Worm (Caenorhabditis elegans) whole organism, L1 larva: ENCODE measurements around the gene math-9.

Experiments used
- C16A3.4 ChIP-seq: fragments of 150-350 bp; optimal IDR thresholded peaks from 2 replicates; lab custom pipeline; 2014; ENCODE audit warnings: missing biosample characterization, missing genetic modification characterization
- ama-1 ChIP-seq: fragments of 150-350 bp; optimal IDR thresholded peaks from 2 replicates; lab custom pipeline; 2014
- blmp-1 ChIP-seq: fragments of 150-350 bp; optimal IDR thresholded peaks from 2 replicates; lab custom pipeline; 2014; ENCODE audit warnings: missing biosample characterization, missing genetic modification characterization
- ceh-8 ChIP-seq: fragments of 200-800 bp; sonication (Bioruptor generic); optimal IDR thresholded peaks from 2 replicates; lab custom pipeline; 2018; ENCODE audit warnings: mild to moderate bottlenecking, missing genetic modification characterization, moderate library complexity, missing compliant biosample characterization
- ceh-82 ChIP-seq, 3 experiments: fragments of 150-350 bp in 1 of 3; sonication (generic microtip) in 2 of 3; optimal IDR thresholded peaks; 2 replicates each; lab custom pipeline; 2014 to 2017; ENCODE audit warnings: missing biosample characterization in 3 of 3, missing genetic modification characterization in 3 of 3
- ceh-88 ChIP-seq: fragments of 200-800 bp; sonication (Bioruptor generic); IDR thresholded peaks from 2 replicates; pipeline ENCODE4 v1.3.6; 2022; ENCODE audit warnings: missing genetic modification characterization, missing compliant biosample characterization
- ces-1 ChIP-seq: fragments of 150-350 bp; optimal IDR thresholded peaks from 2 replicates; lab custom pipeline; 2014; ENCODE audit warnings: missing biosample characterization, missing genetic modification reagents, missing genetic modification characterization
- dpl-1 ChIP-seq, 3 experiments: fragments of 150-350 bp in 2 of 3; sonication (generic microtip) in 1 of 3; optimal IDR thresholded peaks; 2 replicates each; lab custom pipeline; 2014 to 2017; ENCODE audit warnings: missing biosample characterization in 3 of 3, missing genetic modification characterization in 3 of 3, missing genetic modification reagents in 3 of 3
- efl-1 ChIP-seq, 4 experiments: fragments of 150-350 bp; optimal IDR thresholded peaks in 3 of 4; peaks in 1 of 4; 1 replicate in 1 of 4; 2 replicates in 3 of 4; lab custom pipeline; 2014; ENCODE audit warnings: missing biosample characterization in 2 of 4, missing genetic modification characterization in 2 of 4, missing genetic modification reagents in 2 of 4
- efl-3 ChIP-seq: fragments of 200-800 bp; sonication (Bioruptor generic); optimal IDR thresholded peaks from 2 replicates; lab custom pipeline; 2018; ENCODE audit warnings: mild to moderate bottlenecking, missing genetic modification characterization, missing compliant biosample characterization
- egl-27 ChIP-seq, 2 experiments: fragments of 150-350 bp in 1 of 2; sonication (generic microtip); optimal IDR thresholded peaks; 3 replicates each; lab custom pipeline; 2017 to 2018; ENCODE audit warnings: missing biosample characterization in 2 of 2, missing genetic modification characterization in 2 of 2, missing genetic modification reagents in 2 of 2
- elt-2 ChIP-seq: sonication (generic microtip); optimal IDR thresholded peaks from 2 replicates; lab custom pipeline; 2016; ENCODE audit warnings: missing genetic modification characterization, mild to moderate bottlenecking, inconsistent platforms, missing compliant biosample characterization, missing genetic modification reagents
- fkh-4 ChIP-seq: sonication (generic microtip); optimal IDR thresholded peaks from 2 replicates; lab custom pipeline; 2016; ENCODE audit warnings: missing compliant biosample characterization, missing genetic modification characterization, borderline replicate concordance
- fkh-8 ChIP-seq: sonication (generic microtip); optimal IDR thresholded peaks from 2 replicates; lab custom pipeline; 2016; ENCODE audit warnings: mild to moderate bottlenecking, missing genetic modification characterization, missing compliant biosample characterization
- jun-1 ChIP-seq: fragments of 150-350 bp; optimal IDR thresholded peaks from 2 replicates; lab custom pipeline; 2014; ENCODE audit warnings: missing biosample characterization, missing genetic modification reagents, missing genetic modification characterization
- lin-13 ChIP-seq: fragments of 150-350 bp; optimal IDR thresholded peaks from 2 replicates; lab custom pipeline; 2014; ENCODE audit warnings: missing biosample characterization, missing genetic modification reagents, missing genetic modification characterization
- lin-14 ChIP-seq: fragments of 200-800 bp; sonication (Bioruptor generic); optimal IDR thresholded peaks from 2 replicates; lab custom pipeline; 2018; ENCODE audit warnings: mild to moderate bottlenecking, missing genetic modification characterization, moderate library complexity, missing compliant biosample characterization
- lin-39 ChIP-seq: fragments of 150-350 bp; optimal IDR thresholded peaks from 2 replicates; lab custom pipeline; 2014; ENCODE audit warnings: missing biosample characterization, missing genetic modification reagents, missing genetic modification characterization
- lir-3 ChIP-seq: sonication (generic microtip); optimal IDR thresholded peaks from 2 replicates; lab custom pipeline; 2016; ENCODE audit warnings: mild to moderate bottlenecking, missing genetic modification characterization, moderate library complexity, missing compliant biosample characterization; ENCODE audit not compliant: poor library complexity
- mef-2 ChIP-seq: fragments of 150-350 bp; optimal IDR thresholded peaks from 2 replicates; lab custom pipeline; 2014; ENCODE audit warnings: missing biosample characterization, missing genetic modification characterization
- mep-1 ChIP-seq: fragments of 150-350 bp; optimal IDR thresholded peaks from 2 replicates; lab custom pipeline; 2014; ENCODE audit warnings: missing biosample characterization, missing genetic modification characterization
- nhr-11 ChIP-seq: fragments of 150-350 bp; optimal IDR thresholded peaks from 2 replicates; lab custom pipeline; 2014; ENCODE audit warnings: missing biosample characterization, missing genetic modification characterization
- nhr-28 ChIP-seq: fragments of 150-350 bp; optimal IDR thresholded peaks from 2 replicates; lab custom pipeline; 2014; ENCODE audit warnings: missing biosample characterization, missing genetic modification characterization
- nhr-47 ChIP-seq: sonication (generic microtip); optimal IDR thresholded peaks from 2 replicates; lab custom pipeline; 2016; ENCODE audit warnings: mild to moderate bottlenecking, missing genetic modification characterization, moderate library complexity, missing compliant biosample characterization
- nhr-76 ChIP-seq: sonication (generic microtip); optimal IDR thresholded peaks from 2 replicates; lab custom pipeline; 2017; ENCODE audit warnings: missing biosample characterization, missing genetic modification characterization
- nhr-84 ChIP-seq: sonication (generic microtip); optimal IDR thresholded peaks from 2 replicates; lab custom pipeline; 2017; ENCODE audit warnings: missing biosample characterization, missing genetic modification characterization
- nhr-90 ChIP-seq: sonication (generic microtip); optimal IDR thresholded peaks from 2 replicates; lab custom pipeline; 2016; ENCODE audit warnings: mild to moderate bottlenecking, missing genetic modification characterization, missing compliant biosample characterization; ENCODE audit not compliant: poor library complexity
- pag-3 ChIP-seq: sonication (generic microtip); optimal IDR thresholded peaks from 2 replicates; lab custom pipeline; 2017; ENCODE audit warnings: missing genetic modification characterization, mild to moderate bottlenecking, missing compliant biosample characterization, antibody characterized with exemption, borderline replicate concordance; ENCODE audit not compliant: insufficient read depth
- pqm-1 ChIP-seq: sonication (generic microtip); optimal IDR thresholded peaks from 3 replicates; lab custom pipeline; 2017; ENCODE audit warnings: missing biosample characterization, missing genetic modification characterization
- skn-1 ChIP-seq: fragments of 150-350 bp; optimal IDR thresholded peaks from 2 replicates; lab custom pipeline; 2014; ENCODE audit warnings: missing biosample characterization, missing genetic modification characterization
- snpc-4 ChIP-seq: fragments of 150-350 bp; optimal IDR thresholded peaks from 2 replicates; lab custom pipeline; 2014; ENCODE audit warnings: missing biosample characterization, missing genetic modification characterization
- sptf-1 ChIP-seq: fragments of 150-350 bp; optimal IDR thresholded peaks from 2 replicates; lab custom pipeline; 2014; ENCODE audit warnings: missing biosample characterization, missing genetic modification characterization
- sup-37 ChIP-seq: fragments of 200-800 bp; sonication (Bioruptor generic); optimal IDR thresholded peaks from 2 replicates; lab custom pipeline; 2018; ENCODE audit warnings: mild to moderate bottlenecking, missing genetic modification characterization, missing compliant biosample characterization
- swsn-7 ChIP-seq: sonication (generic microtip); optimal IDR thresholded peaks from 2 replicates; lab custom pipeline; 2016; ENCODE audit warnings: missing genetic modification characterization, missing compliant biosample characterization
- unc-62 ChIP-seq: fragments of 150-350 bp; optimal IDR thresholded peaks from 2 replicates; lab custom pipeline; 2014; ENCODE audit warnings: missing biosample characterization, missing genetic modification reagents, missing genetic modification characterization
- unc-98 ChIP-seq: fragments of 200-800 bp; sonication (Bioruptor generic); IDR thresholded peaks from 2 replicates; pipeline ENCODE4 v1.3.6; 2022; ENCODE audit warnings: missing genetic modification characterization, missing compliant biosample characterization
- vab-15 ChIP-seq: sonication (generic microtip); optimal IDR thresholded peaks from 2 replicates; lab custom pipeline; 2017; ENCODE audit warnings: missing genotype, mild to moderate bottlenecking, missing genetic modification characterization, missing compliant biosample characterization
- zag-1 ChIP-seq: fragments of 150-350 bp; optimal IDR thresholded peaks from 2 replicates; lab custom pipeline; 2014; ENCODE audit warnings: missing biosample characterization, missing genetic modification characterization

math-9 gene

ce11 chrII:1905104-1905503, 14.5 kb upstream of the math-9 start, which contains the start of gene math-22:
math-22 (plus strand) TSS chrII:1905404.
- TF ChIP-seq nhr-28 (tag; lab: Kevin White, UChicago) (no peak), ama-1 (lab: Kevin White, UChicago) (no peak), unc-98 (no peak), blmp-1 (tag; lab: Kevin White, UChicago) (no peak), nhr-11 (tag; lab: Kevin White, UChicago) (no peak)

DNA sequence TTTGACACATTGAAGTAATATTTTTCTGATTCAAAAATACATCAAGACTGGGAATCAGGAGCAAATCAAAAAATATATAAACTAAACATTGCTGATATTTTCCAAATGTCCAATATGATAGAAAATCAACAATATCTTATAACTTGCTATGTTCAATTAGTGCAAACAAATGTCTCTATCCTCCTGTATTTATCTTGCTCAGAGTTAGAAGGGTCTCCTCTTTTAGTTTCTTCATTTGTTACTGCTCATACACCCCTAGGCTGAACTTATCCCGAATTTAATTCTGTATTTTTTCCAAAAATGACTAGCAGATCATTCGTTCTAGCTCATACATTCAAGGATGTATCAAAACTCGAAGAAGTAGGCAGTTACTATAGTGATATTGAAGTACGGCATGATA, 11.4 kb upstream of the math-9 start, which contains the start of gene math-23:
TSS of gene math-23 (plus strand) at position 301 of the 400 bp plus-strand sequence.
- TF ChIP-seq ceh-82 (tag; optimal IDR thresholded peaks at IDR 0.05; lab: Kevin White, UChicago), result no peak
- no peak for TF ChIP-seq nhr-90 (tag; lab: Kevin White, UChicago)
- TF ChIP-seq sup-37, result no peak
- no peak for TF ChIP-seq pag-3
- no peak for TF ChIP-seq mef-2 (tag; lab: Kevin White, UChicago)
- TF ChIP-seq ceh-88 (GFP tag; lab: Robert Waterston, UW), result no peak
- no peak for TF ChIP-seq egl-27 (tag; optimal IDR thresholded peaks at IDR 0.05; lab: Kevin White, UChicago)
- TF ChIP-seq nhr-28 (tag; lab: Kevin White, UChicago), result no peak
- no peak for TF ChIP-seq sptf-1
- no peak for TF ChIP-seq lin-14 (GFP tag; lab: Kevin White, UChicago)
- no peak for TF ChIP-seq dpl-1 (GFP tag; optimal IDR thresholded peaks at IDR 0.05; lab: Kevin White, UChicago)
- TF ChIP-seq elt-2 (tag; lab: Kevin White, UChicago), result no peak
- TF ChIP-seq snpc-4 (tag; lab: Kevin White, UChicago), result no peak

- TF ChIP-seq nhr-76 (tag; lab: Kevin White, UChicago), result no peak
- TF ChIP-seq unc-62 (GFP tag; lab: Kevin White, UChicago), result no peak
- TF ChIP-seq mep-1 (tag; lab: Kevin White, UChicago), result no peak
Observed at ce11 chrII:1899934-1900333, 9.4 kb upstream of the math-9 start, which contains the start of gene math-24. math-24 (plus strand) TSS chrII:1900234.

DNA sequence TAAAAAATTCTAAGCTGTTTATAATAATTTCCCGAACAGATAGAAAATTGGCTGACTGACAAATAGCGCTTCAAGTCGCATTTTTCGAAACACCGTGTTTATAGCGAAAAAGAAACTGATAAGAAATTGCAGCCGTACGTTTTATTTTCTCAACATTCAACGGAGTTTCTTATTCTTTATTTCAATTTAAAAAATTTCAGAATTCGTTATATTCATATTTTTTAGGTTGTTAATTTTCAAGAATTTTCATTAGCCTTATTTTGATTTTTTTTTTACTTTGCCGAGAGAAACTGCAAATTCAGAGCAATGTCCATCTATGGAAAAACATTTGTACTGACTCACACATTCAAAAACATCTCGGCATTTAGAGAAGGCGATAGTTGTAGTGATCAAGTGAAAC, 7.4 kb upstream of the math-9 start, which contains the start of gene C46F9.6:
TSS of gene C46F9.6 (plus strand) at position 301 of the 400 bp plus-strand sequence.
- TF ChIP-seq jun-1 (no peak), C16A3.4 (tag; lab: Kevin White, UChicago) (no peak), zag-1 (tag; lab: Kevin White, UChicago) (no peak), elt-2 (tag; lab: Kevin White, UChicago) (peak; percentile 6), fkh-8 (tag; lab: Kevin White, UChicago) (no peak)

DNA sequence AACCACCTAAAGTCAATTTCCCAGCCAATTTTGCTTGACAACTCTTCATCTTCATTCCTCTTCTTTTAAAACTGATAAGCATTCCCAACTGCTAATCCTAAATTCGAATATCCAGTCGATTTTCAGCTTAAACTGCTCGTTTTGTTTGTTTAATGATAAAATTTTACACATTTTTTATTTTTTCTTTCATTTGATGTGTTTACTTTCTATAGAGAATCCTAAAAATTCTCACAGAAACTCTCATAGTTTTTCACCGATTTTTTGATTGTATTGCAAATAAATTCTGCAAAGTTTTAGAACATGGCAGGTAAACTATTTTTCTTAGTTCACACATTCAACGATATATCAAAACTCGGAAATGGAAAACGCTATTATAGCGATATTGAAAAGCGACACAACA, 5.2 kb upstream of the math-9 start, which contains the start of gene math-25:
TSS of gene math-25 (plus strand) at position 301 of the 400 bp plus-strand sequence.
- TF ChIP-seq fkh-4 (tag; lab: Kevin White, UChicago), result no peak
- no peak for TF ChIP-seq jun-1
- TF ChIP-seq efl-1 (optimal IDR thresholded peaks at IDR 0.05; lab: Kevin White, UChicago), result no peak
- no peak for TF ChIP-seq efl-1 (GFP tag; optimal IDR thresholded peaks at IDR 0.05 in 1 of 2; lab: Kevin White, UChicago)
- no peak for TF ChIP-seq nhr-47 (tag; lab: Kevin White, UChicago)
- TF ChIP-seq nhr-90 (tag; lab: Kevin White, UChicago), result no peak
- TF ChIP-seq blmp-1 (tag; lab: Kevin White, UChicago), result no peak
- TF ChIP-seq nhr-84, result no peak
- TF ChIP-seq unc-62 (GFP tag; lab: Kevin White, UChicago), result no peak
- TF ChIP-seq lin-39 (tag; lab: Kevin White, UChicago), result no peak
- TF ChIP-seq skn-1 (tag; lab: Kevin White, UChicago), result no peak
- no peak for TF ChIP-seq lin-13 (GFP tag; lab: Kevin White, UChicago)
- TF ChIP-seq swsn-7 (tag; lab: Kevin White, UChicago), result no peak
- no peak for TF ChIP-seq ceh-8 (GFP tag; lab: Kevin White, UChicago)
- TF ChIP-seq efl-3 (GFP tag; lab: Kevin White, UChicago), result no peak
- TF ChIP-seq lir-3, result no peak
- no peak for TF ChIP-seq snpc-4 (tag; lab: Kevin White, UChicago)
- no peak for TF ChIP-seq ces-1 (GFP tag; lab: Kevin White, UChicago)
- no peak for TF ChIP-seq zag-1 (tag; lab: Kevin White, UChicago)
- TF ChIP-seq vab-15 (tag; lab: Kevin White, UChicago), result no peak
- TF ChIP-seq pqm-1 (tag; lab: Kevin White, UChicago), result no peak
